Fruit fly (Drosophila melanogaster) whole organism, prepupa: Measurements from ENCODE around the gene CG3655.

ENCODE experiments used
- CG11294 ChIP-seq: fragments of 200-800 bp; sonication (Bioruptor generic); IDR thresholded peaks from 2 replicates; pipeline ENCODE4 v1.3.6; 2022; ENCODE audit warnings: missing biosample characterization, missing genetic modification characterization
- CG11762 ChIP-seq: fragments of 200-800 bp; sonication (Bioruptor generic); optimal IDR thresholded peaks from 3 replicates; lab custom pipeline; 2016; ENCODE audit warnings: missing biosample characterization, missing genetic modification characterization; ENCODE audit not compliant: insufficient read depth
- CG1621 ChIP-seq: fragments of 200-800 bp; sonication (Bioruptor generic); optimal IDR thresholded peaks from 3 replicates; lab custom pipeline; 2018; ENCODE audit warnings: missing biosample characterization, mild to moderate bottlenecking, missing genetic modification characterization
- CG34406 ChIP-seq: fragments of 200-800 bp; sonication (Bioruptor generic); optimal IDR thresholded peaks from 3 replicates; lab custom pipeline; 2016; ENCODE audit warnings: missing biosample characterization, missing genetic modification characterization
- CG6854 ChIP-seq: fragments of 200-800 bp; sonication (Bioruptor generic); optimal IDR thresholded peaks from 2 replicates; lab custom pipeline; 2017; ENCODE audit warnings: missing biosample characterization, mild to moderate bottlenecking, missing genetic modification characterization
- CG8119 ChIP-seq: fragments of 200-800 bp; sonication (Bioruptor generic); IDR thresholded peaks from 3 replicates; pipeline ENCODE4 v1.3.6; 2022; ENCODE audit warnings: missing biosample characterization, missing genetic modification characterization
- CG9139 ChIP-seq: fragments of 200-800 bp; sonication (Bioruptor generic); optimal IDR thresholded peaks from 3 replicates; lab custom pipeline; 2017; ENCODE audit warnings: missing biosample characterization, mild to moderate bottlenecking, missing genetic modification characterization
- Eip75B ChIP-seq: fragments of 200-800 bp; sonication (Bioruptor generic); optimal IDR thresholded peaks from 3 replicates; lab custom pipeline; 2016; ENCODE audit warnings: missing biosample characterization, missing genetic modification characterization
- Hr39 ChIP-seq: fragments of 200-800 bp; sonication (Bioruptor generic); optimal IDR thresholded peaks from 2 replicates; lab custom pipeline; 2016; ENCODE audit warnings: missing biosample characterization, missing genetic modification characterization
- cyc ChIP-seq: fragments of 200-800 bp; sonication (Bioruptor generic); optimal IDR thresholded peaks from 3 replicates; lab custom pipeline; 2016; ENCODE audit warnings: missing biosample characterization, missing genetic modification characterization
- topi ChIP-seq: fragments of 200-800 bp; sonication (Bioruptor generic); optimal IDR thresholded peaks from 3 replicates; lab custom pipeline; 2016; ENCODE audit warnings: missing biosample characterization, missing genetic modification characterization

DNA sequence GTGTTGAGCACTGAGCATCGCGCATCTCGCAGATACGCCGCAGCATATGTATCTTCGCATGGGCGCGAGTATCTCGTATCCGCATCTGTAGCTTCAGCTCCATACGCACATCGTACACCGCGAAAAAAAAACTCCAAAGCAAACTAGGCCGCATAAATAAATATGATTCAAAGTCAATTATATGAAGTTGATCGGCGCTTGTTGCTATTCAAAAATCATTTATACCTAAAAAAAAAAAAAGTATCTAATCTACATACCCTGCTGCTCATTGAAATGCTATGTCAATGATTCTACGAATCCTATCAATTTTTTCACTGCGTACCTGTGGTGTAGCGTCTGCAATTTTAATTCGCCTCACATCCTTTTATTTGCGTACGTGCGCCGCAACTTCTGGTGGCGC is 54.0 kb downstream of the CG3655 start:
- TF ChIP-seq CG34406 (GFP tag; lab: Kevin White, UChicago): peak; percentile 10
- TF ChIP-seq CG9139: no peak
- TF ChIP-seq Eip75B (GFP tag; lab: Kevin White, UChicago): peak; percentile 53
- peak; percentile 10 for TF ChIP-seq topi (GFP tag; lab: Kevin White, UChicago)
- TF ChIP-seq CG1621: peak; percentile 35
- no peak for TF ChIP-seq cyc (GFP tag; lab: Kevin White, UChicago)
- TF ChIP-seq CG11294 (GFP tag; lab: Robert Waterston, UW): no peak
- TF ChIP-seq Hr39 (GFP tag; lab: Kevin White, UChicago): peak; percentile 23
- TF ChIP-seq CG11762: no peak
- TF ChIP-seq CG6854 (GFP tag; lab: Kevin White, UChicago): no peak
- peak; percentile 51; the same call in 2 of the 3 replicates for TF ChIP-seq CG8119 (GFP tag; lab: Robert Waterston, UW)
